Worm (Caenorhabditis elegans): ENCODE results near the gene clec-148.

ce11 chrIII:194160-194559 is 18.5 kb upstream of the clec-148 start, which contains the start of gene F40G9.17:
- TF ChIP-seq ztf-11 (tag; optimal IDR thresholded peaks at IDR 0.05) (no peak), ceh-43 (GFP tag; optimal IDR thresholded peaks at IDR 0.05) (no peak), nhr-76 (tag; optimal IDR thresholded peaks at IDR 0.05) (no peak)

Data from whole organism, mixed stage, embryonic.